Worm (Caenorhabditis elegans) whole organism, L4 larva: ENCODE results near the gene C18D11.3.

Experiments used
- nhr-28 ChIP-seq: fragments of 150-350 bp; optimal IDR thresholded peaks from 2 replicates; lab custom pipeline; 2014; ENCODE audit warnings: missing biosample characterization, missing genetic modification characterization
- nhr-48 ChIP-seq: sonication (generic microtip); optimal IDR thresholded peaks from 2 replicates; lab custom pipeline; 2016; ENCODE audit warnings: mild to moderate bottlenecking, missing genetic modification characterization, missing compliant biosample characterization
- unc-39 ChIP-seq: sonication (generic microtip); optimal IDR thresholded peaks from 2 replicates; lab custom pipeline; 2017; ENCODE audit warnings: missing biosample characterization, missing genetic modification characterization
- zag-1 ChIP-seq: fragments of 150-350 bp; optimal IDR thresholded peaks from 2 replicates; lab custom pipeline; 2014; ENCODE audit warnings: missing biosample characterization, missing genetic modification characterization
- zfp-3 ChIP-seq: fragments of 200-800 bp; sonication (Bioruptor generic); conservative IDR thresholded peaks from 2 replicates; pipeline ENCODE4 v1.3.6; 2022; ENCODE audit warnings: missing genetic modification reagents, missing genetic modification characterization, missing compliant biosample characterization

- no peak for TF ChIP-seq nhr-28 (tag; lab: Kevin White, UChicago)
- no peak for TF ChIP-seq zfp-3 (GFP tag; lab: Robert Waterston, UW)
- TF ChIP-seq nhr-48 (tag; lab: Kevin White, UChicago): no peak
- TF ChIP-seq unc-39 (tag; lab: Kevin White, UChicago): no peak
- TF ChIP-seq zag-1 (tag; lab: Kevin White, UChicago): no peak
Observed at ce11 chrIII:11861123-11861522, 37.9 kb downstream of the C18D11.3 start.
